Worm (Caenorhabditis elegans): ENCODE results near the gene C56C10.7.

- TF ChIP-seq ztf-4 (tag; optimal IDR thresholded peaks at IDR 0.05) (no peak), nhr-237 (tag; optimal IDR thresholded peaks at IDR 0.05) (no peak), lin-13 (GFP tag; optimal IDR thresholded peaks at IDR 0.05) (no peak), ceh-82 (tag; optimal IDR thresholded peaks at IDR 0.05) (no peak), elt-3 (tag; optimal IDR thresholded peaks at IDR 0.05) (no peak), C34F6.9 (tag; optimal IDR thresholded peaks at IDR 0.05) (no peak), egl-27 (tag; optimal IDR thresholded peaks at IDR 0.05) (no peak), nhr-11 (tag; optimal IDR thresholded peaks at IDR 0.05) (no peak), ama-1 (optimal IDR thresholded peaks at IDR 0.05) (no peak), nhr-10 (tag; optimal IDR thresholded peaks at IDR 0.05) (no peak), R02D3.7 (tag; optimal IDR thresholded peaks at IDR 0.05) (no peak), nhr-25 (tag; optimal IDR thresholded peaks at IDR 0.05) (no peak), sem-4 (tag; optimal IDR thresholded peaks at IDR 0.05) (no peak)
These were observed 18.7 kb downstream of the C56C10.7 start, which contains the start of gene sra-27 for ce11 chrII:6568707-6569106.
